Worm (Caenorhabditis elegans): Measurements from ENCODE around the gene F57B1.9.
A peak's percentile ranks its signal among the peaks of the same experiment; 100 is the strongest.

F57B1.9 gene

DNA sequence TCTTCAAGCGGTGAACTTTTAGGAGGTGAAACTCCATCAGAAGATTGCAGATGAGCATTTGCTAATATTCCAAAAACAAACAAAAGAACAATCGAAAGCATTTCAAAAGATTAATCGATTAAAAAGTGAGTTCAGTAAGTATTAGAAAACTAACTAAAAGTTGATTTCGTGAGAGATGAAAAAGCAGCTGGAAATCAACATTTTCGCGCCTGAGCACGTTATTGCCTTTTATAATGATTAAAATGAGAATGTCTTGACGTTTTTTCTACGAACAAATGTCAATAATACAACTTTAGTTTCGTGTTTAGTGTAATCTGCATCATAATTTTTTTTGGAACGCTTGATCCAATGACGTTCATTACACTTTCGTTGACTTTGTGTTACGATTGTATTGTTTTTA, at the start of gene F57B1.9:
TSS of gene F57B1.9 (minus strand) at position 101 of the 400 bp plus-strand sequence.
- no peak for TF ChIP-seq nhr-11 (tag; optimal IDR thresholded peaks at IDR 0.05)
- no peak for TF ChIP-seq mef-2 (tag; optimal IDR thresholded peaks at IDR 0.05)
- TF ChIP-seq lin-39 (tag; optimal IDR thresholded peaks at IDR 0.05) = no peak
- TF ChIP-seq nhr-47 (tag; optimal IDR thresholded peaks at IDR 0.05) = no peak
- TF ChIP-seq grh-1 (GFP tag; IDR thresholded peaks at IDR 0.05) = no peak
- TF ChIP-seq ztf-11 (tag; optimal IDR thresholded peaks at IDR 0.05) = no peak
- TF ChIP-seq unc-62 (GFP tag; optimal IDR thresholded peaks at IDR 0.05) = no peak
- no peak for TF ChIP-seq ama-1 (optimal IDR thresholded peaks at IDR 0.05)
- TF ChIP-seq aha-1 (tag; optimal IDR thresholded peaks at IDR 0.05) = no peak
- no peak for TF ChIP-seq fkh-8 (tag; optimal IDR thresholded peaks at IDR 0.05)
- no peak for TF ChIP-seq nhr-76 (tag; optimal IDR thresholded peaks at IDR 0.05)
- no peak for TF ChIP-seq blmp-1 (tag; optimal IDR thresholded peaks at IDR 0.05)
- TF ChIP-seq Y116A8C.19 (tag; optimal IDR thresholded peaks at IDR 0.05; ENCODE audit: borderline replicate concordance) = no peak

DNA sequence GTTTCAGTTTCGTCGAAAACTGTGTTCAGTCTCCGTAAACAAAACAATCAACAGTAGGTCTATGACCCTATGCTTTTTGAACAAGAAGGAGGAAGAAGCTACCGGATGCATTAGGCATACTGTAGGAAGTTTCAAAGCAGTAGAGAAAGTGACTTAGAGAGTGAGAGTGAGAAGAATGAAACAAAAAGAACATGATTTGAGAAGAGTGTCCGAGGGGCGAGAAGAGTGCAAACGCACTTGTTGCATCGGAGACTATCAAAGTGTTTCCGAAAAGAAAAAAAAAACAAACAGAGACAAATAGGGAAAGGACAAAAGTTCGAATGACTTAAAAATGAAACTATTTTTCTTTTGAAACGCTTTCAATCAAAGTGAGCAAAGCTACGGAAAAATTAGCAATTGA, 45.5 kb upstream of the F57B1.9 start:
- TF ChIP-seq nhr-85 (tag) (peak; percentile 54), lin-14 (GFP tag; optimal IDR thresholded peaks at IDR 0.05) (peak; percentile 0), unc-62 (GFP tag; optimal IDR thresholded peaks at IDR 0.05) (no peak), blmp-1 (tag; optimal IDR thresholded peaks at IDR 0.05) (peak; percentile 85)

DNA sequence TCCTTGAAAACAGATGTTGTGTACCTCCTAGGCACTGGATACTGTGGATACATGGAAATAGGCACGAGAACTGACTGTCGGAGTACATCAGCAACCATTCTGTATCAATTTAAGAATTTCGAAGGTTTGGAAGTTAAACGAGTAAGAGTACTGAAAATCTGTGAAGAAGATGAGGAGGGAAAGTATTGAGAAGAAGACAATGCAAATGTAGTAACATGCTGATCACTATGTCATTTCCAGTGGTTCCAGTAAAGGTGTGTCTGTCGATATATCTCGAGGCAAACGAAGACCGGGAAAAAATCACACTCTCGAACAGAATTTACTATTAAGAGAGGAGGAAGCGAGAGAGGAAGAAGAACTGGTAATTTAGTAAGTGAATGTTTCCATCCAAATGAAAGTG, 38.8 kb upstream of the F57B1.9 start, which contains the start of gene dmd-10:
TSS of gene dmd-10 (minus strand) at position 101 of the 400 bp plus-strand sequence.
- TF ChIP-seq hlh-4 (tag; optimal IDR thresholded peaks at IDR 0.05) (no peak), nhr-11 (tag; optimal IDR thresholded peaks at IDR 0.05) (no peak), pag-3 (tag; optimal IDR thresholded peaks at IDR 0.05; ENCODE audit: borderline replicate concordance, insufficient read depth) (no peak), nhr-28 (tag; optimal IDR thresholded peaks at IDR 0.05) (no peak), Y116A8C.19 (tag; optimal IDR thresholded peaks at IDR 0.05; ENCODE audit: borderline replicate concordance) (no peak), irx-1 (tag; optimal IDR thresholded peaks at IDR 0.05) (no peak), nhr-12 (tag; optimal IDR thresholded peaks at IDR 0.05) (no peak), alr-1 (tag; optimal IDR thresholded peaks at IDR 0.05; ENCODE audit: borderline replicate concordance) (no peak), nhr-84 (tag; optimal IDR thresholded peaks at IDR 0.05) (no peak), vab-15 (tag; optimal IDR thresholded peaks at IDR 0.05) (no peak), tlp-1 (tag; optimal IDR thresholded peaks at IDR 0.05) (no peak), unc-86 (tag; optimal IDR thresholded peaks at IDR 0.05) (no peak), nhr-19 (GFP tag; conservative IDR thresholded peaks at IDR 0.05) (no peak), pqm-1 (tag; optimal IDR thresholded peaks at IDR 0.05) (no peak), lin-13 (GFP tag; optimal IDR thresholded peaks at IDR 0.05) (no peak), elt-2 (tag; optimal IDR thresholded peaks at IDR 0.05) (no peak), C04F5.9 (tag; optimal IDR thresholded peaks at IDR 0.05) (no peak)

DNA sequence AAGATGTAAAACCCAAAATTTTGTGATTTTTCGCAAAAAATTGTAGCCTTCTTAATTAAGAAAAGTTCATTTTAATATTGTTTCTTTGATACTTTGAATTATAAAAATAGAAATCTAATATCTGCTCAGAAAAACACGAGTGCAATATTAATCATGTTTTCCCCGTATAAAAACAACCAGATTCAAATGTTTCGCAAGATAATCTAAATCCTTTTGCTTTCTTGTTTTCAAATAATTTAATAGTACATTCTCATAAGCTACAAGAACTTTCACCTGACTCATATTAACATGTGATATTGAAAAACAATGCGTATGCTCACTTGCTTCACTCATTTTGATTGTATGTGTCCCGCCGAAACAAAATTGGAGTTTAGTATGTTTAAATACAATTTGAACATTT, 37.6 kb upstream of the F57B1.9 start:
- TF ChIP-seq nhr-71 (tag; optimal IDR thresholded peaks at IDR 0.05) (peak; percentile 51), dsc-1 (tag; optimal IDR thresholded peaks at IDR 0.05) (peak; percentile 69), fkh-8 (tag; optimal IDR thresholded peaks at IDR 0.05) (peak; percentile 69), nhr-47 (tag; optimal IDR thresholded peaks at IDR 0.05) (peak; percentile 45), ces-1 (GFP tag; optimal IDR thresholded peaks at IDR 0.05) (no peak), zip-4 (GFP tag; optimal IDR thresholded peaks at IDR 0.05) (no peak), pax-3 (tag; optimal IDR thresholded peaks at IDR 0.05) (peak; percentile 61)

DNA sequence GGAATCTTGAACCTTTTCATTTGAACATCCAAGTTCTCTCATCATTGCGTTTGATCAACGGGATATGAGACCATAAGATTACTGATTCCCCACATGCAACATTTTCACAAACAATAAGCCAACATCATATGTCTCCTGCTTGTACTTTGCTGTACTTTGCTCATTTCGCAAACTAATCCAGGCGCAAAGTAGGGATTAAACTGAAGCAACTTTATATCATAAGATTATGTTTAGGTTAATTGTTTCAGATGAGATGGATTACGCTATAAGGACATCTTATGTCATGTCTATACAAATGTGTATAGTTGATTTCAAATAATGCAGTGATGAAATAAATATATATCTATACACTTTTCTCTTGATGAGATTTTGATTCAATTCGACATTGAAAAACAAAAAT, 31.8 kb upstream of the F57B1.9 start:
- TF ChIP-seq ces-1 (GFP tag; optimal IDR thresholded peaks at IDR 0.05) = no peak
- no peak for TF ChIP-seq ceh-63 (GFP tag; optimal IDR thresholded peaks at IDR 0.05)
- TF ChIP-seq unc-98 (GFP tag; IDR thresholded peaks at IDR 0.05) = no peak
- no peak for TF ChIP-seq aha-1 (tag; optimal IDR thresholded peaks at IDR 0.05)
- TF ChIP-seq sup-37 (GFP tag; optimal IDR thresholded peaks at IDR 0.05) = no peak
- no peak for TF ChIP-seq irx-1 (tag; optimal IDR thresholded peaks at IDR 0.05)
- no peak for TF ChIP-seq alr-1 (tag; optimal IDR thresholded peaks at IDR 0.05; ENCODE audit: borderline replicate concordance)
- TF ChIP-seq elt-2 (tag; optimal IDR thresholded peaks at IDR 0.05) = no peak
- no peak for TF ChIP-seq snu-23 (GFP tag; optimal IDR thresholded peaks at IDR 0.05)
- no peak for TF ChIP-seq jun-1 (tag; optimal IDR thresholded peaks at IDR 0.05)
- TF ChIP-seq lin-15B (tag; optimal IDR thresholded peaks at IDR 0.05) = no peak
- TF ChIP-seq nhr-84 (tag; optimal IDR thresholded peaks at IDR 0.05) = no peak
- TF ChIP-seq pax-3 (tag; optimal IDR thresholded peaks at IDR 0.05) = peak; percentile 82
- no peak for TF ChIP-seq zag-1 (tag; optimal IDR thresholded peaks at IDR 0.05)
- no peak for TF ChIP-seq tbx-2 (tag; optimal IDR thresholded peaks at IDR 0.05)
- TF ChIP-seq hlh-4 (tag; optimal IDR thresholded peaks at IDR 0.05) = no peak
- no peak for TF ChIP-seq grh-1 (GFP tag; IDR thresholded peaks at IDR 0.05)
- peak; percentile 74 for TF ChIP-seq dsc-1 (tag; optimal IDR thresholded peaks at IDR 0.05)
- TF ChIP-seq efl-1 (optimal IDR thresholded peaks at IDR 0.05) = no peak
- peak in 1 of 2 experiments; percentile 20 for TF ChIP-seq efl-1 (GFP tag; optimal IDR thresholded peaks at IDR 0.05 in 1 of 2)
- no peak for TF ChIP-seq lin-39 (tag; optimal IDR thresholded peaks at IDR 0.05)
